Worm (Caenorhabditis elegans): ENCODE measurements around the gene F40F12.9.

The F40F12.9 gene

DNA sequence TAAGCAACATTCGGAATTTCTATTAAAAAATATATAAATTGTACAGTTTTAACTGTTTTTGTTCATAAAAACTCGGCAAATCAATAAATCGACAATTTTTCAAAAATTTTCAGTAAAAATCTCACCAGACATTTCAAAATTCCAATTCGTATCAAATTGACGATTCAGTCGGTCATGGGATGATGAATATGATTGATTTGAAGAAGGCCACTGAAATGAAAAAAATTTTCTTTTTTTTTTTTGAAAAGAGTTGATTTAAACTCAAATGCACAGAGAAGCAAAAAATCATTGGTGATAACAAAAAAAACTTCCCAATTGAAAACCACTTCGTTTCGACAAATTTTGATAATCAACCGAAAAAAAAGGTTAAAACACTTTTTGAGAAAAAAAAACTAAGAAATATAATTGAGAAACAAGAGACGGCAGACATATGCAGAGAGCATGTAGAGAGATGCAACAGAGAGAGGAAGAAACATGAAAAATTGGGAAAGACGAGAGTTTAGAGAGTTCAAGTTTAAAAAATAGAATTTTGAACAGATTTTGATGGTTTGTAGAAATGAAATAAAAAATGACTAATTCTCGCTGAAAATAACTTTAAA, 7.3 kb upstream of the F40F12.9 start:
- TF ChIP-seq pes-1 (GFP tag; IDR thresholded peaks at IDR 0.05) (no peak), F13C5.2 (tag; optimal IDR thresholded peaks at IDR 0.05) (no peak), ceh-36 (tag; optimal IDR thresholded peaks at IDR 0.05) (no peak), hmg-4 (GFP tag; optimal IDR thresholded peaks at IDR 0.05) (no peak), tbx-11 (GFP tag; IDR thresholded peaks at IDR 0.05) (no peak), B0310.2 (tag; optimal IDR thresholded peaks at IDR 0.05) (no peak), flt-1 (GFP tag; IDR thresholded peaks at IDR 0.05) (no peak)

DNA sequence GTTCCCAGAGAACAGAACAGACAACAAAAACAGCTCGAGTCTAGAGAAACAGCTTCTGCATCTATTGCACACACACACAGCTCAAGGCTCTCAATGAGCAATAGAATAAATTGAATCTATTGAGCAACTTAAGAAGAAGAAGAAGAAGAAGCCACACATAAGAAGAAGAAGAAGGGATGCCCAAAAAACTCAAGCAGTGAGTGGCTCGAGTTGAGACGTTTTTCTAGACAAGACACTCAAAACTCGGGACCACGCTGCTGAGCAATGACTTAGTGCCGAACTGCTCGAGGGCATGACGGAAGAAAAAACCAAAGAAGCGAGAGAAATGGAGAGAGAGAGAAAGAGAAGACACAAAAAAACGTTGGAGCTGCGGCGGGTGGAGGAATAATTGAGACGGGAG, 5.8 kb upstream of the F40F12.9 start:
- TF ChIP-seq hmbx-1 (tag; optimal IDR thresholded peaks at IDR 0.05) (no peak), tbx-11 (GFP tag; IDR thresholded peaks at IDR 0.05) (no peak), ceh-13 (GFP tag; optimal IDR thresholded peaks at IDR 0.05) (no peak), flt-1 (GFP tag; IDR thresholded peaks at IDR 0.05) (no peak), pes-1 (GFP tag; IDR thresholded peaks at IDR 0.05) (no peak), B0310.2 (tag; optimal IDR thresholded peaks at IDR 0.05) (no peak), hnd-1 (tag; optimal IDR thresholded peaks at IDR 0.05) (no peak), ets-7 (tag; optimal IDR thresholded peaks at IDR 0.05) (no peak), tra-4 (tag; optimal IDR thresholded peaks at IDR 0.05) (no peak), hmg-4 (GFP tag; optimal IDR thresholded peaks at IDR 0.05) (no peak), sea-1 (GFP tag; conservative IDR thresholded peaks at IDR 0.05) (no peak), F13C5.2 (tag; optimal IDR thresholded peaks at IDR 0.05) (no peak), tbx-37 (GFP tag; conservative IDR thresholded peaks at IDR 0.05) (no peak)

DNA sequence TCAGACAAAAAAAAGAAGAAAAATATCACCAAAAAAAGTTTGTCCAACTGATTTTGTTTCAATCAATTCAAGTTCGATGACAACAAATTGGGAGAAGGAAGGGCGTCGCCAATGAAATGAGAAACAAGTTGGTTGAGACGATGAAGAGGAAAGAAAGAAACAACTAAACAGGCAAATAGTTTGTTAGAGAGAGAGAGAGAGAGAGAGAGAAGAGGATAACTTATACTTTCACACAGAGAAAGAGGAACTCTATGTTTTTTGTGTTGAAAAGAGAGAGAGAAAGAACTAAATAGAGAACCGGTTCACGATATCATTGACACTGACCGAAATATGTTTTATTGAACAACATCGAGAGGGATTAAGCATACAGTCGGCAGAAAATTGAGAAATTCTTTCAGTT, 3.6 kb upstream of the F40F12.9 start:
- TF ChIP-seq ceh-13 (GFP tag; optimal IDR thresholded peaks at IDR 0.05) (no peak), ama-1 (optimal IDR thresholded peaks at IDR 0.05) (no peak), tbx-11 (GFP tag; IDR thresholded peaks at IDR 0.05) (no peak), hnd-1 (tag; optimal IDR thresholded peaks at IDR 0.05) (no peak), hmbx-1 (tag; optimal IDR thresholded peaks at IDR 0.05) (no peak), aly-1 (tag; optimal IDR thresholded peaks at IDR 0.05) (no peak), pes-1 (GFP tag; IDR thresholded peaks at IDR 0.05) (no peak), flt-1 (GFP tag; IDR thresholded peaks at IDR 0.05) (no peak), ets-7 (tag; optimal IDR thresholded peaks at IDR 0.05) (no peak), tra-4 (tag; optimal IDR thresholded peaks at IDR 0.05) (no peak), F13C5.2 (tag; optimal IDR thresholded peaks at IDR 0.05) (no peak)

DNA sequence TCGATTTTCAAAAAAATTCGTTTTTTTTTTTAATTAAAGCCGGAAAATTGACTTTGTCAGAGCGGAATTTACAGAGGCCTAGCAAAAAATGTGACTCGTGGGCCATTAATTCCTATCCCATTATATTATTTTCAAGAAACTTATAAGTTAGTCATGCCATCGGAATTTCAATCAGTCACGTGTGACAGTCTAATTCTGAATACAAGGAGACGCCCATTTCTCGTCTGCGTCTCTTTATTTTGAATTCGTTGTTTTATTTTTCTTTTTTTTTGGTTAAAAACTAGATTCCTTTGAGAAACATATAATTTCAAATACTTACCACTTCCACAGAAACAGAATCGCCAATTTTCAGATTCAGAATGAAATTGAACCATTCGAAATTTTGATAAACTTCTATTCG, 2.4 kb upstream of the F40F12.9 start:
- no peak for TF ChIP-seq pes-1 (GFP tag; IDR thresholded peaks at IDR 0.05)
- no peak for TF ChIP-seq F13C5.2 (tag; optimal IDR thresholded peaks at IDR 0.05)
- no peak for TF ChIP-seq tbx-37 (GFP tag; conservative IDR thresholded peaks at IDR 0.05)
- TF ChIP-seq ama-1 (optimal IDR thresholded peaks at IDR 0.05): no peak
- no peak for TF ChIP-seq B0310.2 (tag; optimal IDR thresholded peaks at IDR 0.05)
- TF ChIP-seq hmbx-1 (tag; optimal IDR thresholded peaks at IDR 0.05): no peak
- TF ChIP-seq hnd-1 (tag; optimal IDR thresholded peaks at IDR 0.05): no peak
- no peak for TF ChIP-seq scrt-1 (GFP tag; IDR thresholded peaks at IDR 0.05)
- no peak for TF ChIP-seq aly-1 (tag; optimal IDR thresholded peaks at IDR 0.05)
- TF ChIP-seq sea-1 (GFP tag; conservative IDR thresholded peaks at IDR 0.05): no peak
- no peak for TF ChIP-seq tra-4 (tag; optimal IDR thresholded peaks at IDR 0.05)
- no peak for TF ChIP-seq tbx-11 (GFP tag; IDR thresholded peaks at IDR 0.05)
- no peak for TF ChIP-seq flt-1 (GFP tag; IDR thresholded peaks at IDR 0.05)
- TF ChIP-seq ceh-36 (tag; optimal IDR thresholded peaks at IDR 0.05): no peak
- TF ChIP-seq hmg-4 (GFP tag; optimal IDR thresholded peaks at IDR 0.05): no peak
- no peak for TF ChIP-seq ceh-13 (GFP tag; optimal IDR thresholded peaks at IDR 0.05)
- TF ChIP-seq ets-7 (tag; optimal IDR thresholded peaks at IDR 0.05): no peak

DNA sequence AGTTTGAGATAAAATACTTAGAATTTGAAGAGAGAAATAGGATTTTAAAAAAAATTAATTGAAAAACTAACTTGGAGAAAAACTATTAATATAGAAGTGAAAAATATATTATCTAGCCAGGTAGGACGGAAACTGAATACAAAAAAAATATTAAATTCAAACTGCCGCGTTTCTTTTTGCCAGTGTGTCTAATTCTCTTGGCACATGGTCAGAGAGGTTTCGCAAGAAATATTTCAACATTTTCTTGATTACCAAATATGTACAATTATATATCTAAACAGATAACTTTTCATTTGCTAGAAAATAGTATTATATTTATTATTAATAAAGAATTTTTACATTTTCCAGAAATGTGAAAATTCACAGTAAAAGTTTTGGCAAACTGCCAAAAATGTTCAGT, 1.4 kb downstream of the F40F12.9 start:
- TF ChIP-seq aly-1 (tag; optimal IDR thresholded peaks at IDR 0.05): no peak
- TF ChIP-seq F13C5.2 (tag; optimal IDR thresholded peaks at IDR 0.05): no peak
- no peak for TF ChIP-seq hmbx-1 (tag; optimal IDR thresholded peaks at IDR 0.05)
- TF ChIP-seq pes-1 (GFP tag; IDR thresholded peaks at IDR 0.05): no peak
- no peak for TF ChIP-seq tbx-37 (GFP tag; conservative IDR thresholded peaks at IDR 0.05)
- no peak for TF ChIP-seq hmg-4 (GFP tag; optimal IDR thresholded peaks at IDR 0.05)
- TF ChIP-seq tra-4 (tag; optimal IDR thresholded peaks at IDR 0.05): no peak
- no peak for TF ChIP-seq tbx-11 (GFP tag; IDR thresholded peaks at IDR 0.05)

DNA sequence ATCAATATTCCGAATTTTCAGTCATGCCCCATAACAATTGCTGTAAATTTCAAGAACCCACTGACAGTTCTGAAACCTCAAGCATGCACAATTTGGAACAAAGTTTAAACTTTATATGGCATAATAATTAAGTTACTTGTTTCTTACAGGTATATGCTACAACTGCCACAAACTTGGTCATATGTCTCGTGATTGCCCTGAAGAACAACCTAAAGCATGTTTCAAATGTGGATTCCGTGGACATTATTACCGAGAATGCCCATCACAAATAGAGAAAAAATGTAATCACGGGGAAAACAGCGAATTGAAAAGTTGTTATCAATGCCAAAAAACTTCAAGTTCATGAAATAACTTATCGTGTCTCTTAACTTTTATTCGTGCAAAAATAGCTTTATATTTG, 1.9 kb downstream of the F40F12.9 start:
- TF ChIP-seq ama-1 (optimal IDR thresholded peaks at IDR 0.05) (no peak), tbx-37 (GFP tag; conservative IDR thresholded peaks at IDR 0.05) (no peak), aly-1 (tag; optimal IDR thresholded peaks at IDR 0.05) (no peak), ceh-36 (tag; optimal IDR thresholded peaks at IDR 0.05) (no peak), hmg-4 (GFP tag; optimal IDR thresholded peaks at IDR 0.05) (no peak), F13C5.2 (tag; optimal IDR thresholded peaks at IDR 0.05) (no peak), scrt-1 (GFP tag; IDR thresholded peaks at IDR 0.05) (no peak), hnd-1 (tag; optimal IDR thresholded peaks at IDR 0.05) (no peak), B0310.2 (tag; optimal IDR thresholded peaks at IDR 0.05) (no peak), ceh-13 (GFP tag; optimal IDR thresholded peaks at IDR 0.05) (no peak), hmbx-1 (tag; optimal IDR thresholded peaks at IDR 0.05) (no peak), tra-4 (tag; optimal IDR thresholded peaks at IDR 0.05) (no peak), flt-1 (GFP tag; IDR thresholded peaks at IDR 0.05) (no peak), sea-1 (GFP tag; conservative IDR thresholded peaks at IDR 0.05) (no peak)

DNA sequence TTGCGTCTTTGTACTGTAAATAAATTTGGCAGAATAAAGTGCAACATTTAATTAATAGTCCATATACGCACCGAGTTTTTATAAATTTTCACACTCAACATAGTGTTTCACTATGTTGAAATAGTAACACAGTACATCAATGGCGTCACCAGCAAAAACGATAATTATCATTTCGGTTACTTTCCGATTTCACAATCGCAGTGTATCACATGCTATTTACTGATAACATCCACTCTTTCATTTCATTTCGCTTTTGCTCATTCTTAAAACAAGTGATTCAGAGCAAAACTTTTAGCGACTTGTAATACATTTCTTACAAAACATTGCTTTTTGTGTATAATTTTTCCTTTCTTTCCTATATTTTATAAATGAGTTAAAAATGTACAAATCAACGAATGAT, 2.6 kb downstream of the F40F12.9 start, which contains the start of gene cbp-3:
Gene cbp-3 (plus strand): TSS at position 272 of the 400 bp plus-strand sequence.
- no peak for TF ChIP-seq aly-1 (tag; optimal IDR thresholded peaks at IDR 0.05)
- TF ChIP-seq F13C5.2 (tag; optimal IDR thresholded peaks at IDR 0.05): no peak
- TF ChIP-seq hnd-1 (tag; optimal IDR thresholded peaks at IDR 0.05): no peak
- TF ChIP-seq ets-7 (tag; optimal IDR thresholded peaks at IDR 0.05): no peak
- TF ChIP-seq hmbx-1 (tag; optimal IDR thresholded peaks at IDR 0.05): no peak
- no peak for TF ChIP-seq flt-1 (GFP tag; IDR thresholded peaks at IDR 0.05)

DNA sequence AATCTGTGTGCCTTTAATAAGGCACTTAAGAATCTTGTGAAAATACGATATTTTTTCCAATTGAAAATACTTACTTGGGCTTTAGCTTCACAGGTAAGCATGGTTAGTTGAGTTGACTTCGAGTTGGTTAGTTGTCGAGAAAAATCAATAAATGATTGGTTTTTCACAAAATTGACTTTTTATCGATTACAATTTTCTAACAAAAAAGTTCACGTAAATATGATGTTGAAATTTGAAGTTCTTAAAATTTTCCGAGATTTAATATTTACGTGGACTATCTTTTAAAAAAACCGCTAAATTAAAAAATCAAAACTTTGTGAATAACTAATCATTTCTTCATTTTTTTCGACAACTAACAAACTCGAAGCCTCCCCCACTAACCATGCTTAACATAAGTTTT, 9.6 kb downstream of the F40F12.9 start, which contains the start of gene F40F12.3:
Gene F40F12.3 (minus strand): TSS at position 101 of the 400 bp plus-strand sequence.
- TF ChIP-seq aly-1 (tag; optimal IDR thresholded peaks at IDR 0.05): no peak
- TF ChIP-seq scrt-1 (GFP tag; IDR thresholded peaks at IDR 0.05): no peak
